Worm (Caenorhabditis elegans): ENCODE data around the gene srh-272.

ce11 chrV:2888265-2888664 lies 25.1 kb downstream of the srh-272 start:
- no peak for TF ChIP-seq ztf-11 (tag; optimal IDR thresholded peaks at IDR 0.05)
- no peak for TF ChIP-seq lin-13 (tag; optimal IDR thresholded peaks at IDR 0.05)
- TF ChIP-seq unc-62 (GFP tag; optimal IDR thresholded peaks at IDR 0.05), result no peak
- no peak for TF ChIP-seq nhr-76 (tag; optimal IDR thresholded peaks at IDR 0.05)
- no peak for TF ChIP-seq nhr-237 (tag; optimal IDR thresholded peaks at IDR 0.05)
- TF ChIP-seq ceh-43 (GFP tag; optimal IDR thresholded peaks at IDR 0.05), result no peak
- no peak for TF ChIP-seq tbx-8 (GFP tag; optimal IDR thresholded peaks at IDR 0.05)
- no peak for TF ChIP-seq lsy-2 (tag; optimal IDR thresholded peaks at IDR 0.05)

Data from whole organism, mixed stage, embryonic.